Worm (Caenorhabditis elegans) whole organism, late embryonic: Measurements from ENCODE around the gene F13D12.10.

Experiments
- F13H6.1 ChIP-seq: sonication (generic microtip); optimal IDR thresholded peaks from 2 replicates; lab custom pipeline; 2016; ENCODE audit warnings: missing genetic modification characterization, missing compliant biosample characterization
- K02D7.2 ChIP-seq: sonication (generic microtip); optimal IDR thresholded peaks from 2 replicates; lab custom pipeline; 2017; ENCODE audit warnings: mild to moderate bottlenecking, missing genetic modification characterization, missing compliant biosample characterization
- K09A11.1 ChIP-seq: sonication (generic microtip); optimal IDR thresholded peaks from 2 replicates; lab custom pipeline; 2017; ENCODE audit warnings: antibody characterized with exemption, mild to moderate bottlenecking, missing genetic modification characterization, missing compliant biosample characterization; ENCODE audit not compliant: insufficient read depth
- T23F11.4 ChIP-seq: fragments of 200-800 bp; sonication (Bioruptor generic); optimal IDR thresholded peaks from 2 replicates; lab custom pipeline; 2018; ENCODE audit warnings: mild to moderate bottlenecking, missing genetic modification characterization, missing compliant biosample characterization
- ahr-1 ChIP-seq: sonication (generic microtip); optimal IDR thresholded peaks from 2 replicates; lab custom pipeline; 2016; ENCODE audit warnings: missing genetic modification characterization, missing compliant biosample characterization
- ama-1 ChIP-seq: fragments of 150-350 bp; optimal IDR thresholded peaks from 2 replicates; lab custom pipeline; 2014
- ceh-14 ChIP-seq: sonication (generic microtip); optimal IDR thresholded peaks from 2 replicates; lab custom pipeline; 2016; ENCODE audit warnings: missing genotype, missing genetic modification characterization, missing compliant biosample characterization
- ceh-18 ChIP-seq: sonication (generic microtip); optimal IDR thresholded peaks from 2 replicates; lab custom pipeline; 2016; ENCODE audit warnings: missing genetic modification characterization, missing compliant biosample characterization
- ceh-19 ChIP-seq: fragments of 200-800 bp; sonication (Bioruptor generic); optimal IDR thresholded peaks from 2 replicates; lab custom pipeline; 2018; ENCODE audit warnings: mild to moderate bottlenecking, missing genetic modification characterization, missing compliant biosample characterization
- ceh-2 ChIP-seq: sonication (generic microtip); optimal IDR thresholded peaks from 2 replicates; lab custom pipeline; 2016; ENCODE audit warnings: missing genotype, missing genetic modification characterization, missing compliant biosample characterization
- ceh-22 ChIP-seq: sonication (generic microtip); optimal IDR thresholded peaks from 2 replicates; lab custom pipeline; 2017; ENCODE audit warnings: missing biosample characterization, missing genetic modification characterization
- ceh-24 ChIP-seq: sonication (generic microtip); optimal IDR thresholded peaks from 2 replicates; lab custom pipeline; 2016; ENCODE audit warnings: mild to moderate bottlenecking, missing genetic modification characterization, missing compliant biosample characterization
- ceh-30 ChIP-seq: fragments of 150-350 bp; optimal IDR thresholded peaks from 2 replicates; lab custom pipeline; 2014; ENCODE audit warnings: missing biosample characterization, missing genetic modification characterization
- ceh-31 ChIP-seq: sonication (generic microtip); optimal IDR thresholded peaks from 2 replicates; lab custom pipeline; 2016; ENCODE audit warnings: missing genetic modification characterization, missing compliant biosample characterization
- ceh-45 ChIP-seq: fragments of 200-800 bp; sonication (Bioruptor generic); IDR thresholded peaks from 2 replicates; pipeline ENCODE4 v1.3.6; 2022; ENCODE audit warnings: missing genetic modification reagents, missing genetic modification characterization, missing compliant biosample characterization
- ceh-6 ChIP-seq: fragments of 200-800 bp; sonication (Bioruptor generic); optimal IDR thresholded peaks from 2 replicates; lab custom pipeline; 2018; ENCODE audit warnings: mild to moderate bottlenecking, missing genetic modification characterization, missing compliant biosample characterization
- che-1 ChIP-seq: sonication (generic microtip); optimal IDR thresholded peaks from 2 replicates; lab custom pipeline; 2016; ENCODE audit warnings: mild to moderate bottlenecking, missing genetic modification characterization, missing compliant biosample characterization
- dmd-4 ChIP-seq: sonication (generic microtip); optimal IDR thresholded peaks from 2 replicates; lab custom pipeline; 2016; ENCODE audit warnings: borderline replicate concordance, missing genetic modification characterization, missing compliant biosample characterization
- elt-2 ChIP-seq: sonication (generic microtip); optimal IDR thresholded peaks from 2 replicates; lab custom pipeline; 2016; ENCODE audit warnings: missing genetic modification reagents, missing genetic modification characterization, missing compliant biosample characterization
- ets-4 ChIP-seq: sonication (generic microtip); optimal IDR thresholded peaks from 2 replicates; lab custom pipeline; 2016; ENCODE audit warnings: missing genetic modification characterization, missing compliant biosample characterization
- eyg-1 ChIP-seq: sonication (generic microtip); optimal IDR thresholded peaks from 2 replicates; lab custom pipeline; 2016; ENCODE audit warnings: missing genotype, missing genetic modification characterization, missing compliant biosample characterization
- fax-1 ChIP-seq: sonication (generic microtip); optimal IDR thresholded peaks from 2 replicates; lab custom pipeline; 2016; ENCODE audit warnings: missing genotype, missing genetic modification characterization, missing compliant biosample characterization
- fkh-10 ChIP-seq: fragments of 150-350 bp; optimal IDR thresholded peaks from 2 replicates; lab custom pipeline; 2014; ENCODE audit warnings: missing biosample characterization, missing genetic modification reagents, missing genetic modification characterization
- gmeb-2 ChIP-seq: sonication (generic microtip); optimal IDR thresholded peaks from 2 replicates; lab custom pipeline; 2016; ENCODE audit warnings: missing genetic modification characterization, inconsistent platforms, missing compliant biosample characterization
- hlh-13 ChIP-seq: fragments of 200-800 bp; sonication (Bioruptor generic); optimal IDR thresholded peaks from 2 replicates; lab custom pipeline; 2018; ENCODE audit warnings: mild to moderate bottlenecking, missing genetic modification characterization, missing compliant biosample characterization
- hlh-30 ChIP-seq: sonication (generic microtip); optimal IDR thresholded peaks from 2 replicates; lab custom pipeline; 2017; ENCODE audit warnings: antibody characterized with exemption, missing genetic modification characterization, missing compliant biosample characterization; ENCODE audit not compliant: insufficient read depth
- hlh-6 ChIP-seq: sonication (generic microtip); optimal IDR thresholded peaks from 2 replicates; lab custom pipeline; 2016; ENCODE audit warnings: missing genotype, missing genetic modification characterization, missing compliant biosample characterization
- hlh-8 ChIP-seq: sonication (generic microtip); optimal IDR thresholded peaks from 2 replicates; lab custom pipeline; 2016; ENCODE audit warnings: missing genotype, missing genetic modification characterization, missing compliant biosample characterization
- lin-11 ChIP-seq: fragments of 200-800 bp; sonication (Bioruptor generic); optimal IDR thresholded peaks from 2 replicates; lab custom pipeline; 2018; ENCODE audit warnings: mild to moderate bottlenecking, missing genetic modification characterization, missing compliant biosample characterization
- madf-2 ChIP-seq: sonication (generic microtip); optimal IDR thresholded peaks from 2 replicates; lab custom pipeline; 2017; ENCODE audit warnings: missing genetic modification characterization, missing compliant biosample characterization
- nfya-1 ChIP-seq: sonication (generic microtip); optimal IDR thresholded peaks from 2 replicates; lab custom pipeline; 2017; ENCODE audit warnings: missing genetic modification characterization, mild to moderate bottlenecking, missing compliant biosample characterization, antibody characterized with exemption, moderate library complexity
- nhr-11 ChIP-seq: fragments of 150-350 bp; optimal IDR thresholded peaks from 2 replicates; lab custom pipeline; 2014; ENCODE audit warnings: missing biosample characterization, missing genetic modification characterization
- nhr-232 ChIP-seq: sonication (generic microtip); optimal IDR thresholded peaks from 2 replicates; lab custom pipeline; 2016; ENCODE audit warnings: missing genetic modification characterization, missing compliant biosample characterization
- pag-3 ChIP-seq: sonication (generic microtip); optimal IDR thresholded peaks from 2 replicates; lab custom pipeline; 2016; ENCODE audit warnings: missing compliant biosample characterization, missing genetic modification characterization, borderline replicate concordance
- pha-2 ChIP-seq: sonication (generic microtip); optimal IDR thresholded peaks from 2 replicates; lab custom pipeline; 2017; ENCODE audit warnings: mild to moderate bottlenecking, missing genetic modification characterization, missing compliant biosample characterization
- pha-4 ChIP-seq: fragments of 150-350 bp; optimal IDR thresholded peaks from 2 replicates; lab custom pipeline; 2018; ENCODE audit warnings: missing biosample characterization, missing genetic modification reagents, missing genetic modification characterization
- pros-1 ChIP-seq: fragments of 150-350 bp; optimal IDR thresholded peaks from 2 replicates; lab custom pipeline; 2014; ENCODE audit warnings: missing biosample characterization, missing genetic modification reagents, missing genetic modification characterization
- rnt-1 ChIP-seq: sonication (generic microtip); optimal IDR thresholded peaks from 2 replicates; lab custom pipeline; 2016; ENCODE audit warnings: missing genetic modification characterization, missing compliant biosample characterization
- sox-2 ChIP-seq: fragments of 200-800 bp; sonication (Bioruptor generic); IDR thresholded peaks from 2 replicates; pipeline ENCODE4 v1.3.6; 2022; ENCODE audit warnings: missing genetic modification reagents, missing genetic modification characterization, missing compliant biosample characterization
- sox-4 ChIP-seq: sonication (generic microtip); optimal IDR thresholded peaks from 2 replicates; lab custom pipeline; 2017; ENCODE audit warnings: mild to moderate bottlenecking, missing genetic modification characterization, inconsistent platforms, missing compliant biosample characterization
- tbx-2 ChIP-seq: sonication (generic microtip); optimal IDR thresholded peaks from 2 replicates; lab custom pipeline; 2016; ENCODE audit warnings: missing genetic modification characterization, missing compliant biosample characterization
- ttx-3 ChIP-seq: sonication (generic microtip); optimal IDR thresholded peaks from 2 replicates; lab custom pipeline; 2016; ENCODE audit warnings: missing genetic modification reagents, missing genetic modification characterization, missing compliant biosample characterization
- unc-55 ChIP-seq: sonication (generic microtip); optimal IDR thresholded peaks from 2 replicates; lab custom pipeline; 2017; ENCODE audit warnings: missing biosample characterization, missing genetic modification reagents, missing genetic modification characterization

Gene F13D12.10

DNA sequence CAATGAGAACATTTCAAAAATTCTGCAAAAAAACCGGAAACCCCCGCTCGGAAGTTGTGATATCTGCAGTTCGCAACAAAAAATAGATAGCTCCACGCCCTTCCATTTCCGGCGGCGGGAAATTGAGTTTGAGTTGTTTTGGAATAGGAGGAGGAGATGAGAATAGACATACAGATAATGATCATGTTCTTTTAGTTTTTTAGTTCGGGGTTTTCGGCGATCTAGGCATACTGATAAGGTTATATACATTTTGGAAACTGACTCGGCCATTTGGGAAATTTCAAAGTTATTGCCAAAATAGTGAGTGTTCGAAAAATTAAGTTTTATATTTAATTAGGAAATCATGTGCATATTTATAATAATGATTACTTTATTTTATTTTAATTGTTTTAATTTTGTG lies 20.3 kb downstream of the F13D12.10 start:
- TF ChIP-seq unc-55: no peak
- TF ChIP-seq ceh-6 (GFP tag; lab: Kevin White, UChicago): no peak
- TF ChIP-seq nfya-1: no peak
- TF ChIP-seq ceh-22 (tag; lab: Kevin White, UChicago): no peak
- no peak for TF ChIP-seq ahr-1 (tag; lab: Kevin White, UChicago)
- no peak for TF ChIP-seq pros-1 (tag; lab: Kevin White, UChicago)
- TF ChIP-seq K09A11.1: no peak
- no peak for TF ChIP-seq dmd-4
- no peak for TF ChIP-seq F13H6.1 (tag; lab: Kevin White, UChicago)
- TF ChIP-seq pag-3: no peak

DNA sequence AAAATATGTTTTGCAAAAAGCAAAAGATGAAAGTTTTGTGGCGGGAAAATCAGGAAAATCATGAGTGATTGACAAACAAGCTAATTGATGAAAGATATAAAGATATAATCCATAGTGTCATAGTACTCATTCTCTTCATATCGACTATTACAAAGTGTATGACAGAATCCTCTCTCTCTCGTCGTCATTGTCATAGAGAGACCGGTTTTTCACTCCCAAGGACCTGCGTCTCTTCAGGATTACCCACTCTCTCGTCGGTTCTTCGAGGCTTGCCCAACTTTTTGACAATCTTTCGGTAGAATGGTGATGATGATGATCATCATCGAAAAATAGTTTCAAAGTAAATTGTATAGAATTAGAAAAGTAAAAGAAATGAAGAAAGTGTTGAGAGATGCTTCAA lies 23.7 kb downstream of the F13D12.10 start:
- no peak for TF ChIP-seq hlh-8
- TF ChIP-seq unc-55: peak; percentile 68
- TF ChIP-seq ceh-6 (GFP tag; lab: Kevin White, UChicago): no peak
- no peak for TF ChIP-seq ceh-31 (tag; lab: Kevin White, UChicago)
- no peak for TF ChIP-seq tbx-2 (tag; lab: Kevin White, UChicago)

DNA sequence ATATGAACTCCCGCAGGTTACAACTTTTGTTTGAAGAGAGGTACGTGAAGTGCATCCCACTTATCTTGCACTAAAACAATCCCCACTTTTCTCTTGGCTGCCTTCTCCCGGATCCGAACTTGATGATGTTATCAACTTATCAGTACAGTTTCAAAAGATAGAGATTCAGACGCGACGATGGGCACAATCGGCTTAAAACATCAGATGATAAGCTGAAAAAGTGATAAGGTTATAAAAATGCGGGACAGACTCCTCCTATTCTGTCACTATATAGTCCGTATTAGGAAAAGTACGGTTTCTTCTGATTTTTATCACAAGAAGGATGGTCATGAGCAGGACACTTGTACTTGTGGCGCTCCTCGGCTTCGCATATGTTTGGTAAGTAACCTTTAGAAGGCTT lies 25.6 kb downstream of the F13D12.10 start, which contains the start of gene ctsa-1.2:
Gene ctsa-1.2 (plus strand): TSS at position 160 of the 400 bp plus-strand sequence.
- TF ChIP-seq ceh-19 (GFP tag; lab: Kevin White, UChicago) (no peak), ceh-2 (tag; lab: Kevin White, UChicago) (no peak), elt-2 (tag; lab: Kevin White, UChicago) (peak; percentile 74), madf-2 (tag; lab: Kevin White, UChicago) (no peak)

DNA sequence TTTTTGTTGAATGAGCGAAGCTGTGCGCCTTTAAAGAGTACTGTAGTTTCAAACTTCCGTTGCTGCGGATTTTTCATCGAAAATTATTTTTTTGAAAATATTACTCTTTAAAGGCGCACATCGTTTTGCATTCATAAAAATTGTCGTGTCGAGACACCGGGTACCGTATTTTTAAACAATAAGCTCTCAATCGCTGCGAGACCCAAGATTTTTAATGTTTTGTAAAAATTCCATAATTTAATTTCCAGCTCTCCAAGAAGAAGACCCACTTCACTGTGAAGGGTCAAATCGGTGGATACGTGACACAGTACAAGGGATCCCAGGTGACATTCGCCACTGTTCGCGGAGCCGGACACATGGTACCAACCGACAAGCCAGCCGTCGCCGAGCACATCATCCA lies 28.7 kb downstream of the F13D12.10 start:
- TF ChIP-seq ttx-3 (tag; lab: Kevin White, UChicago) (no peak), ceh-14 (tag; lab: Kevin White, UChicago) (no peak), lin-11 (tag; lab: Kevin White, UChicago) (no peak), ceh-30 (tag; lab: Kevin White, UChicago) (no peak), ahr-1 (tag; lab: Kevin White, UChicago) (no peak), tbx-2 (tag; lab: Kevin White, UChicago) (no peak), dmd-4 (no peak), F13H6.1 (tag; lab: Kevin White, UChicago) (no peak), ceh-19 (GFP tag; lab: Kevin White, UChicago) (no peak)

DNA sequence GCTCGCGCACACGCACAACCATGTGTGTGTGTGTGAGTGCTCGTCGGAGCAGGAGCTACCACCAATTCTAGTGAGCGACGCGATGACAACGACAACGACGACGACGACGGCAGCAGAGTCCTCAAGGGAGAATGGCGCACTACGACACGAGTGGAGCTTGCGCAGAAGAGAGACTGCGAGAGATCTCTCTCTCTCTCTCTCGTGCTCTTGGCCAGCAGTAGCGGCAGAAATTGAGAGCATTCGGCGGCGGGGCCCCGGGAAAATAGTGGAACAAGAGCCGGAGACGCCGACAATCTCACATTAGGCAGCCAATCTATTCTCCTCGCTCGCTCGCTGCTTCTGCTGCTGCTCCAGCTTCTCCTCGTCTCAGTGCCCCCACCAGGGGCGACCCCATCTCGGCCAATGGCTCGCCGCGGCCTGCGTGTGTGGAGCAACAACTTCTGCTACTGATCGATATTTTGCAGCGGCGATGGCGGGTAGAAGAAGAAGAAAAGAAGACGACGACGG lies 33.2 kb downstream of the F13D12.10 start:
- TF ChIP-seq sox-4: no peak
- peak; percentile 80 for TF ChIP-seq tbx-2 (tag; lab: Kevin White, UChicago)
- no peak for TF ChIP-seq pha-4
- peak; percentile 20 for TF ChIP-seq ttx-3 (tag; lab: Kevin White, UChicago)
- peak; percentile 91 for TF ChIP-seq ceh-18 (tag; lab: Kevin White, UChicago)
- no peak for TF ChIP-seq ceh-24 (tag; lab: Kevin White, UChicago)
- TF ChIP-seq ahr-1 (tag; lab: Kevin White, UChicago): peak; percentile 35
- TF ChIP-seq hlh-13 (GFP tag; lab: Kevin White, UChicago): no peak
- peak; percentile 24 for TF ChIP-seq madf-2 (tag; lab: Kevin White, UChicago)
- no peak for TF ChIP-seq elt-2 (tag; lab: Kevin White, UChicago)
- peak; percentile 64 for TF ChIP-seq hlh-30 (tag; lab: Kevin White, UChicago)
- TF ChIP-seq ets-4 (tag; lab: Kevin White, UChicago): peak; percentile 44
- TF ChIP-seq eyg-1 (tag; lab: Kevin White, UChicago): no peak
- TF ChIP-seq hlh-6 (tag; lab: Kevin White, UChicago): peak; percentile 68
- no peak for TF ChIP-seq fkh-10 (GFP tag; lab: Kevin White, UChicago)
- TF ChIP-seq F13H6.1 (tag; lab: Kevin White, UChicago): peak; percentile 15
- TF ChIP-seq rnt-1: peak; percentile 44
- TF ChIP-seq nhr-232 (tag; lab: Kevin White, UChicago): no peak
- peak; percentile 20 for TF ChIP-seq che-1 (tag; lab: Kevin White, UChicago)
- peak; percentile 26 for TF ChIP-seq ama-1 (lab: Kevin White, UChicago)
- TF ChIP-seq K02D7.2 (tag; lab: Kevin White, UChicago): no peak
- TF ChIP-seq ceh-31 (tag; lab: Kevin White, UChicago): peak; percentile 89
- TF ChIP-seq gmeb-2 (tag; lab: Kevin White, UChicago): peak; percentile 26
- TF ChIP-seq dmd-4: peak; percentile 48
- TF ChIP-seq pha-2: no peak
- TF ChIP-seq nhr-11 (tag; lab: Kevin White, UChicago): no peak
- peak; percentile 74 for TF ChIP-seq ceh-19 (GFP tag; lab: Kevin White, UChicago)
- peak; percentile 94 for TF ChIP-seq nfya-1
- TF ChIP-seq T23F11.4: no peak
- TF ChIP-seq sox-2 (GFP tag; lab: Robert Waterston, UW): no peak
- TF ChIP-seq ceh-45 (GFP tag; lab: Robert Waterston, UW): no peak
- TF ChIP-seq fax-1: peak; percentile 18
